Worm (Caenorhabditis elegans) whole organism, L3 larva: ENCODE data around the gene F26F4.8.

Source experiments
- ceh-82 ChIP-seq: fragments of 150-350 bp; optimal IDR thresholded peaks from 2 replicates; lab custom pipeline; 2014; ENCODE audit warnings: missing biosample characterization, missing genetic modification characterization
- fkh-10 ChIP-seq: sonication (generic microtip); optimal IDR thresholded peaks from 2 replicates; lab custom pipeline; 2017; ENCODE audit warnings: missing biosample characterization, missing genetic modification reagents, missing genetic modification characterization

DNA sequence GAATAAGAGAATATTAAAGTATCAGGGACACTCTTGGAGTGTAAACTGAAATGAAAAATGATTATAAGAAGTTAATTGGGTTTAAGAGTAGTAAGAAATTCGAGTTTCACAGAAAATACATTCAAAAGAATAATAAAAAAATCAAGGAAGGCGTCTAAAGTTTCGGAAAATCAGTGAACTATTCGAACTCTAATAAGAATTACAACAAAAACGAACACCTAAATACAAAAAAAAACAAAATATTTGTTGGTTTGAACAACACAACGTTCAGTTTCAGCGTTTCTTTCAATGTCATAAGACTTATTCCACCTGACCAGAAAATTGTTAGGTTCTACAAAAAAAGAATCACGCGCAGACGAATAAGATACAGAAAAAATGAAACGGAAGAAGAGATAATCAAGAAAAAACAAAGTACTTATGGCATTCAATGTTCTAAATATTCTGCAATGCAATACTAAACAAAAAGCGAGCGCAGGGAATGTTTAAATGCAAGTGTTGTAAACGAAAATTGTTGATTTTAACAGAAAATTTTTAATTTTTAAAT is 6.2 kb downstream of the F26F4.8 start, which contains the start of gene nhl-2:
- TF ChIP-seq fkh-10 (no peak), ceh-82 (tag; lab: Kevin White, UChicago) (no peak)
